Worm (Caenorhabditis elegans) whole organism, L2 larva: ENCODE data around the gene fcd-2.
A peak's percentile ranks its signal among the peaks of the same experiment; 100 is the strongest.

Experiments used
- F13H6.1 ChIP-seq: sonication (generic microtip); optimal IDR thresholded peaks from 2 replicates; lab custom pipeline; 2016; ENCODE audit warnings: missing genetic modification characterization, missing compliant biosample characterization
- R02D3.7 ChIP-seq: fragments of 150-350 bp; optimal IDR thresholded peaks from 2 replicates; lab custom pipeline; 2014; ENCODE audit warnings: missing biosample characterization, missing genetic modification characterization
- ZK546.5 ChIP-seq: sonication (generic microtip); optimal IDR thresholded peaks from 2 replicates; lab custom pipeline; 2017; ENCODE audit warnings: missing biosample characterization, missing genetic modification characterization
- alr-1 ChIP-seq: fragments of 150-350 bp; optimal IDR thresholded peaks from 2 replicates; lab custom pipeline; 2014; ENCODE audit warnings: missing biosample characterization, missing genetic modification characterization
- aly-2 ChIP-seq: fragments of 150-350 bp; optimal IDR thresholded peaks from 2 replicates; lab custom pipeline; 2014; ENCODE audit warnings: missing biosample characterization, missing genetic modification characterization
- blmp-1 ChIP-seq: sonication (generic microtip); optimal IDR thresholded peaks from 2 replicates; lab custom pipeline; 2017; ENCODE audit warnings: missing genetic modification characterization, mild to moderate bottlenecking, missing compliant biosample characterization, antibody characterized with exemption, moderate library complexity; ENCODE audit not compliant: insufficient read depth
- ceh-82 ChIP-seq: fragments of 150-350 bp; optimal IDR thresholded peaks from 2 replicates; lab custom pipeline; 2014; ENCODE audit warnings: missing biosample characterization, missing genetic modification characterization
- crh-2 ChIP-seq: sonication (generic microtip); optimal IDR thresholded peaks from 2 replicates; lab custom pipeline; 2017; ENCODE audit warnings: missing biosample characterization, missing genetic modification characterization
- dmd-4 ChIP-seq: sonication (generic microtip); optimal IDR thresholded peaks from 2 replicates; lab custom pipeline; 2017; ENCODE audit warnings: missing biosample characterization, missing genetic modification characterization
- egl-27 ChIP-seq: sonication (generic microtip); optimal IDR thresholded peaks from 3 replicates; lab custom pipeline; 2017; ENCODE audit warnings: missing biosample characterization, missing genetic modification reagents, missing genetic modification characterization
- elt-1 ChIP-seq: fragments of 150-350 bp; optimal IDR thresholded peaks from 2 replicates; lab custom pipeline; 2014; ENCODE audit warnings: missing biosample characterization, missing genetic modification characterization
- elt-3 ChIP-seq: sonication (generic microtip); optimal IDR thresholded peaks from 2 replicates; lab custom pipeline; 2017; ENCODE audit warnings: missing biosample characterization, missing genetic modification characterization
- fos-1 ChIP-seq: fragments of 150-350 bp; optimal IDR thresholded peaks from 2 replicates; lab custom pipeline; 2014; ENCODE audit warnings: missing biosample characterization, missing genetic modification characterization
- lin-11 ChIP-seq: fragments of 150-350 bp; sonication (generic microtip); optimal IDR thresholded peaks from 2 replicates; lab custom pipeline; 2014; ENCODE audit warnings: missing biosample characterization, missing genetic modification characterization, inconsistent platforms, mixed read lengths
- lin-13 ChIP-seq: fragments of 150-350 bp; optimal IDR thresholded peaks from 2 replicates; lab custom pipeline; 2014; ENCODE audit warnings: missing biosample characterization, missing genetic modification reagents, missing genetic modification characterization
- lin-39 ChIP-seq: fragments of 150-350 bp; optimal IDR thresholded peaks from 2 replicates; lab custom pipeline; 2014; ENCODE audit warnings: missing biosample characterization, missing genetic modification reagents, missing genetic modification characterization
- lsy-2 ChIP-seq, 2 experiments: fragments of 150-350 bp in 1 of 2; sonication (generic microtip) in 1 of 2; optimal IDR thresholded peaks; 2 replicates each; lab custom pipeline; 2014 to 2017; ENCODE audit warnings: missing biosample characterization in 2 of 2, missing genetic modification characterization in 2 of 2
- mab-5 ChIP-seq: fragments of 150-350 bp; optimal IDR thresholded peaks from 2 replicates; lab custom pipeline; 2014; ENCODE audit warnings: missing biosample characterization, missing genetic modification characterization
- nhr-129 ChIP-seq: fragments of 150-350 bp; optimal IDR thresholded peaks from 2 replicates; lab custom pipeline; 2014; ENCODE audit warnings: missing biosample characterization, missing genetic modification characterization
- nhr-25 ChIP-seq: fragments of 150-350 bp; sonication (generic microtip); optimal IDR thresholded peaks from 3 replicates; lab custom pipeline; 2014; ENCODE audit warnings: missing biosample characterization, missing genetic modification characterization
- nhr-6 ChIP-seq: fragments of 150-350 bp; optimal IDR thresholded peaks from 2 replicates; lab custom pipeline; 2014; ENCODE audit warnings: missing biosample characterization, missing genetic modification characterization
- peb-1 ChIP-seq: fragments of 150-350 bp; optimal IDR thresholded peaks from 2 replicates; lab custom pipeline; 2014; ENCODE audit warnings: missing biosample characterization, missing genetic modification characterization
- sem-4 ChIP-seq: fragments of 150-350 bp; optimal IDR thresholded peaks from 2 replicates; lab custom pipeline; 2014; ENCODE audit warnings: missing biosample characterization, missing genetic modification reagents, missing genetic modification characterization
- skn-1 ChIP-seq: sonication (generic microtip); optimal IDR thresholded peaks from 2 replicates; lab custom pipeline; 2017; ENCODE audit warnings: missing biosample characterization, missing genetic modification characterization
- sma-9 ChIP-seq, 2 experiments: fragments of 150-350 bp in 1 of 2; sonication (generic microtip) in 1 of 2; optimal IDR thresholded peaks; 2 replicates each; lab custom pipeline; 2014 to 2016; ENCODE audit warnings: missing genetic modification characterization in 2 of 2, mild to moderate bottlenecking in 1 of 2, missing biosample characterization in 1 of 2, missing compliant biosample characterization in 1 of 2, missing genetic modification reagents in 1 of 2, moderate library complexity in 1 of 2
- snpc-4 ChIP-seq: fragments of 150-350 bp; optimal IDR thresholded peaks from 2 replicates; lab custom pipeline; 2014; ENCODE audit warnings: missing biosample characterization, missing genetic modification characterization
- unc-62 ChIP-seq: fragments of 150-350 bp; optimal IDR thresholded peaks from 2 replicates; lab custom pipeline; 2014; ENCODE audit warnings: missing biosample characterization, missing genetic modification reagents, missing genetic modification characterization
- zag-1 ChIP-seq: fragments of 150-350 bp; optimal IDR thresholded peaks from 2 replicates; lab custom pipeline; 2014; ENCODE audit warnings: missing biosample characterization, missing genetic modification characterization
- ztf-4 ChIP-seq: fragments of 150-350 bp; optimal IDR thresholded peaks from 2 replicates; lab custom pipeline; 2014; ENCODE audit warnings: missing biosample characterization, missing genetic modification characterization

fcd-2 gene

ce11 chrIV:15041124-15041523 is 15.6 kb downstream of the fcd-2 start:
- no peak for TF ChIP-seq zag-1 (tag; lab: Kevin White, UChicago)
- TF ChIP-seq aly-2 (tag; lab: Kevin White, UChicago), result no peak
- TF ChIP-seq nhr-6 (tag; lab: Kevin White, UChicago), result no peak
- no peak for TF ChIP-seq F13H6.1 (tag; lab: Kevin White, UChicago)
- TF ChIP-seq lin-13 (GFP tag; lab: Kevin White, UChicago), result no peak
- no peak for TF ChIP-seq sem-4
- no peak for TF ChIP-seq lsy-2 (tag; optimal IDR thresholded peaks at IDR 0.05; lab: Kevin White, UChicago)
- no peak for TF ChIP-seq elt-3
- TF ChIP-seq crh-2 (tag; lab: Kevin White, UChicago), result no peak
- TF ChIP-seq elt-1 (tag; lab: Kevin White, UChicago), result no peak
- TF ChIP-seq ZK546.5 (tag; lab: Kevin White, UChicago), result no peak
- no peak for TF ChIP-seq fos-1
- no peak for TF ChIP-seq lin-11
- no peak for TF ChIP-seq mab-5
- TF ChIP-seq, all 48 proteins: peak for 0

- TF ChIP-seq alr-1 (tag; lab: Kevin White, UChicago) (no peak), sem-4 (no peak), R02D3.7 (tag; lab: Kevin White, UChicago) (no peak), elt-1 (tag; lab: Kevin White, UChicago) (no peak), sma-9 (GFP tag; optimal IDR thresholded peaks at IDR 0.05; lab: Kevin White, UChicago) (no peak), sma-9 (tag; optimal IDR thresholded peaks at IDR 0.05; lab: Kevin White, UChicago) (no peak), unc-62 (GFP tag; lab: Kevin White, UChicago) (no peak)
Measured at ce11 chrIV:15042159-15042936, 16.8 kb downstream of the fcd-2 start.

ce11 chrIV:15046162-15046561 is 20.7 kb downstream of the fcd-2 start:
- TF ChIP-seq nhr-6 (tag; lab: Kevin White, UChicago) (no peak), alr-1 (tag; lab: Kevin White, UChicago) (no peak), dmd-4 (tag; lab: Kevin White, UChicago) (no peak), egl-27 (tag; lab: Kevin White, UChicago) (no peak), unc-62 (GFP tag; lab: Kevin White, UChicago) (no peak), skn-1 (tag; lab: Kevin White, UChicago) (no peak), lin-11 (no peak), F13H6.1 (tag; lab: Kevin White, UChicago) (no peak), fos-1 (no peak)

- TF ChIP-seq skn-1 (tag; lab: Kevin White, UChicago) (no peak), crh-2 (tag; lab: Kevin White, UChicago) (no peak), dmd-4 (tag; lab: Kevin White, UChicago) (no peak), ztf-4 (tag; lab: Kevin White, UChicago) (no peak), aly-2 (tag; lab: Kevin White, UChicago) (peak; percentile 32), nhr-129 (peak; percentile 36), nhr-6 (tag; lab: Kevin White, UChicago) (no peak), snpc-4 (tag; lab: Kevin White, UChicago) (no peak)
Measured at ce11 chrIV:15049288-15050094, 24.0 kb downstream of the fcd-2 start.

- TF ChIP-seq ceh-82 (tag; lab: Kevin White, UChicago) (no peak), zag-1 (tag; lab: Kevin White, UChicago) (no peak), sma-9 (GFP tag; optimal IDR thresholded peaks at IDR 0.05; lab: Kevin White, UChicago) (no peak), sma-9 (tag; optimal IDR thresholded peaks at IDR 0.05; lab: Kevin White, UChicago) (no peak), alr-1 (tag; lab: Kevin White, UChicago) (no peak), lin-39 (tag; lab: Kevin White, UChicago) (no peak), nhr-25 (tag; lab: Kevin White, UChicago) (no peak), peb-1 (no peak), blmp-1 (tag; lab: Kevin White, UChicago) (no peak)
- TF ChIP-seq, all 48 proteins: peak for 0
Measured at ce11 chrIV:15051045-15051444, 25.5 kb downstream of the fcd-2 start.
